Fruit fly (Drosophila melanogaster) whole organism, embryonic: ENCODE results near the gene CG34034.

Experiments used
- CG10462 ChIP-seq: fragments of 200-800 bp; sonication (Bioruptor generic); optimal IDR thresholded peaks from 2 replicates; lab custom pipeline; 2016; ENCODE audit warnings: missing biosample characterization, missing genetic modification characterization
- CG11085 ChIP-seq: fragments of 200-800 bp; sonication (Bioruptor generic); IDR thresholded peaks from 2 replicates; pipeline ENCODE4 v1.3.6; 2022; ENCODE audit warnings: missing biosample characterization, missing genetic modification characterization
- CG11723 ChIP-seq: fragments of 200-800 bp; sonication (Bioruptor generic); optimal IDR thresholded peaks from 2 replicates; lab custom pipeline; 2017; ENCODE audit warnings: missing biosample characterization, mild to moderate bottlenecking, missing genetic modification characterization
- CG1529 ChIP-seq: fragments of 200-800 bp; sonication (Bioruptor generic); optimal IDR thresholded peaks from 3 replicates; lab custom pipeline; 2018; ENCODE audit warnings: missing biosample characterization, missing genetic modification characterization
- CG1602 ChIP-seq: fragments of 200-800 bp; sonication (Bioruptor generic); optimal IDR thresholded peaks from 3 replicates; lab custom pipeline; 2016; ENCODE audit warnings: missing biosample characterization, missing genetic modification characterization
- CG16779 ChIP-seq: fragments of 200-800 bp; sonication (Bioruptor generic); IDR thresholded peaks from 2 replicates; pipeline ENCODE4 v1.3.6; 2022; ENCODE audit warnings: missing biosample characterization, missing genetic modification characterization
- CG16863 ChIP-seq: fragments of 200-800 bp; sonication (Bioruptor generic); optimal IDR thresholded peaks from 3 replicates; lab custom pipeline; 2016; ENCODE audit warnings: missing biosample characterization, missing genetic modification characterization
- CG17359 ChIP-seq: fragments of 200-800 bp; sonication (Bioruptor generic); optimal IDR thresholded peaks from 3 replicates; lab custom pipeline; 2018; ENCODE audit warnings: missing biosample characterization, mild to moderate bottlenecking, missing genetic modification characterization, moderate library complexity
- CG17361 ChIP-seq: fragments of 200-800 bp; sonication (Bioruptor generic); IDR thresholded peaks from 3 replicates; pipeline ENCODE4 v1.3.6; 2022; ENCODE audit warnings: missing biosample characterization, missing genetic modification characterization
- CG17829 ChIP-seq: fragments of 200-800 bp; optimal IDR thresholded peaks from 2 replicates; lab custom pipeline; 2019; ENCODE audit warnings: missing biosample characterization, mild to moderate bottlenecking, missing genetic modification characterization, moderate library complexity
- CG1832 ChIP-seq: fragments of 200-800 bp; sonication (Bioruptor generic); optimal IDR thresholded peaks from 2 replicates; lab custom pipeline; 2017; ENCODE audit warnings: missing biosample characterization, mild to moderate bottlenecking, missing genetic modification characterization, inconsistent platforms
- CG2678 ChIP-seq: fragments of 200-800 bp; sonication (Bioruptor generic); optimal IDR thresholded peaks from 3 replicates; lab custom pipeline; 2019; ENCODE audit warnings: missing biosample characterization, mild to moderate bottlenecking, missing genetic modification characterization, moderate library complexity
- CG34422 ChIP-seq: fragments of 200-800 bp; sonication (Bioruptor generic); IDR thresholded peaks from 3 replicates; pipeline ENCODE4 v1.3.6; 2022; ENCODE audit warnings: missing biosample characterization, missing genetic modification characterization
- CG3838 ChIP-seq: fragments of 200-800 bp; sonication (Bioruptor generic); optimal IDR thresholded peaks from 3 replicates; lab custom pipeline; 2016; ENCODE audit warnings: missing biosample characterization, missing genetic modification characterization
- CG4820 ChIP-seq: fragments of 200-800 bp; sonication (Bioruptor generic); optimal IDR thresholded peaks from 3 replicates; lab custom pipeline; 2016; ENCODE audit warnings: missing biosample characterization, missing genetic modification characterization
- CG4854 ChIP-seq: fragments of 200-800 bp; sonication (Bioruptor generic); optimal IDR thresholded peaks from 2 replicates; lab custom pipeline; 2016; ENCODE audit warnings: missing biosample characterization, missing genetic modification characterization, inconsistent platforms
- CG6254 ChIP-seq: fragments of 200-800 bp; sonication (Bioruptor generic); optimal IDR thresholded peaks from 3 replicates; lab custom pipeline; 2017; ENCODE audit warnings: mild to moderate bottlenecking, missing biosample characterization, missing genetic modification reagents, missing genetic modification characterization
- CG7357 ChIP-seq: fragments of 200-800 bp; sonication (Bioruptor generic); IDR thresholded peaks from 3 replicates; pipeline ENCODE4 v1.3.6; 2022; ENCODE audit warnings: missing biosample characterization, missing genetic modification characterization
- CG9437 ChIP-seq: fragments of 200-800 bp; sonication (Bioruptor generic); optimal IDR thresholded peaks from 2 replicates; lab custom pipeline; 2018; ENCODE audit warnings: missing biosample characterization, mild to moderate bottlenecking, missing genetic modification characterization
- CG9797 ChIP-seq: fragments of 200-800 bp; sonication (Bioruptor generic); optimal IDR thresholded peaks from 3 replicates; lab custom pipeline; 2018; ENCODE audit warnings: missing biosample characterization, mild to moderate bottlenecking, missing genetic modification characterization
- D19B ChIP-seq: fragments of 200-800 bp; sonication (Bioruptor generic); optimal IDR thresholded peaks from 2 replicates; lab custom pipeline; 2017; ENCODE audit warnings: missing biosample characterization, mild to moderate bottlenecking, missing genetic modification characterization
- Dp ChIP-seq: fragments of 200-800 bp; sonication (Bioruptor generic); optimal IDR thresholded peaks from 2 replicates; lab custom pipeline; 2018; ENCODE audit warnings: missing biosample characterization, mild to moderate bottlenecking, missing genetic modification characterization, moderate library complexity
- E2f2 ChIP-seq: fragments of 200-800 bp; sonication (Bioruptor generic); IDR thresholded peaks from 2 replicates; pipeline ENCODE4 v1.3.6; 2022; ENCODE audit warnings: missing biosample characterization, missing genetic modification characterization
- Ets65A ChIP-seq: fragments of 200-800 bp; sonication (Bioruptor generic); peaks from one replicate; lab custom pipeline; 2016; ENCODE audit warnings: missing biosample characterization, missing genetic modification characterization
- Fer3 ChIP-seq: fragments of 200-800 bp; sonication (Bioruptor generic); optimal IDR thresholded peaks from 2 replicates; lab custom pipeline; 2018; ENCODE audit warnings: missing biosample characterization, mild to moderate bottlenecking, missing genetic modification characterization, moderate library complexity
- HLH3B ChIP-seq: fragments of 200-800 bp; sonication (Bioruptor generic); IDR thresholded peaks from 2 replicates; pipeline ENCODE4 v1.3.6; 2022; ENCODE audit warnings: missing biosample characterization, missing genetic modification characterization
- HLH54F ChIP-seq: fragments of 200-800 bp; sonication (Bioruptor generic); optimal IDR thresholded peaks from 3 replicates; lab custom pipeline; 2016; ENCODE audit warnings: missing biosample characterization, missing genetic modification characterization
- Hsf ChIP-seq: fragments of 200-800 bp; sonication (Bioruptor generic); optimal IDR thresholded peaks from 3 replicates; lab custom pipeline; 2016; ENCODE audit warnings: missing biosample characterization, missing genetic modification characterization
- Sox100B ChIP-seq: fragments of 200-800 bp; sonication (Bioruptor generic); optimal IDR thresholded peaks from 3 replicates; lab custom pipeline; 2018; ENCODE audit warnings: missing biosample characterization, mild to moderate bottlenecking, missing genetic modification characterization
- Taf1 ChIP-seq: fragments of 200-800 bp; sonication (Bioruptor generic); IDR thresholded peaks from 2 replicates; pipeline ENCODE4 v1.3.6; 2022; ENCODE audit warnings: missing biosample characterization, missing genetic modification characterization
- Trl ChIP-seq, 3 experiments: fragments of >200 bp in 2 of 3; fragments of 200-800 bp in 1 of 3; sonication (Bioruptor generic) in 1 of 3; optimal IDR thresholded peaks; 2 replicates in 1 of 3; 3 replicates in 2 of 3; lab custom pipeline; 2016 to 2017; ENCODE audit warnings: missing biosample characterization in 1 of 3, missing genetic modification characterization in 1 of 3
- Xbp1 ChIP-seq: fragments of 200-800 bp; sonication (Bioruptor generic); optimal IDR thresholded peaks from 3 replicates; lab custom pipeline; 2016; ENCODE audit warnings: missing biosample characterization, mild to moderate bottlenecking, missing genetic modification characterization
- aop ChIP-seq: fragments of 200-800 bp; sonication (Bioruptor generic); IDR thresholded peaks from 2 replicates; pipeline ENCODE4 v1.3.6; 2022; ENCODE audit warnings: missing biosample characterization, missing genetic modification characterization
- bcd ChIP-seq: fragments of 200-800 bp; sonication (Bioruptor generic); optimal IDR thresholded peaks from 2 replicates; lab custom pipeline; 2017; ENCODE audit warnings: missing biosample characterization, mild to moderate bottlenecking, missing genetic modification characterization
- bsh ChIP-seq, 2 experiments: fragments of 200-800 bp; sonication (Bioruptor generic); optimal IDR thresholded peaks; 2 replicates each; lab custom pipeline; 2017 to 2018; ENCODE audit warnings: mild to moderate bottlenecking in 2 of 2, missing biosample characterization in 2 of 2, missing genetic modification characterization in 2 of 2, moderate library complexity in 1 of 2
- crp ChIP-seq, 2 experiments: fragments of 200-800 bp; sonication (Bioruptor generic); optimal IDR thresholded peaks; 2 replicates in 1 of 2; 3 replicates in 1 of 2; lab custom pipeline; 2017; ENCODE audit warnings: missing biosample characterization in 2 of 2, missing genetic modification characterization in 2 of 2, mild to moderate bottlenecking in 1 of 2, moderate library complexity in 1 of 2
- lola ChIP-seq, 3 experiments: fragments of >200 bp in 2 of 3; fragments of 200-800 bp in 1 of 3; sonication (Bioruptor generic) in 1 of 3; optimal IDR thresholded peaks; 2 replicates each; lab custom pipeline; 2017 to 2019; ENCODE audit warnings: missing biosample characterization in 3 of 3, missing genetic modification characterization in 3 of 3, mild to moderate bottlenecking in 1 of 3, moderate library complexity in 1 of 3
- nau ChIP-seq: fragments of 200-800 bp; sonication (Bioruptor generic); optimal IDR thresholded peaks from 3 replicates; lab custom pipeline; 2017; ENCODE audit warnings: missing biosample characterization, mild to moderate bottlenecking, missing genetic modification characterization, missing genetic modification reagents
- salm ChIP-seq: fragments of 200-800 bp; sonication (Bioruptor generic); optimal IDR thresholded peaks from 2 replicates; lab custom pipeline; 2018; ENCODE audit warnings: missing biosample characterization, mild to moderate bottlenecking, missing genetic modification characterization
- slbo ChIP-seq: fragments of 200-800 bp; sonication (Bioruptor generic); IDR thresholded peaks from 2 replicates; pipeline ENCODE4 v1.3.6; 2022; ENCODE audit warnings: missing biosample characterization, missing genetic modification characterization
- sna ChIP-seq: fragments of 200-800 bp; sonication (Bioruptor generic); IDR thresholded peaks from 2 replicates; pipeline ENCODE4 v1.3.6; 2022; ENCODE audit warnings: missing biosample characterization, missing genetic modification characterization; ENCODE audit not compliant: partially characterized antibody
- zfh2 ChIP-seq: fragments of 200-800 bp; sonication (Bioruptor generic); optimal IDR thresholded peaks from 2 replicates; lab custom pipeline; 2016; ENCODE audit warnings: missing biosample characterization, missing genetic modification characterization

Gene CG34034

DNA sequence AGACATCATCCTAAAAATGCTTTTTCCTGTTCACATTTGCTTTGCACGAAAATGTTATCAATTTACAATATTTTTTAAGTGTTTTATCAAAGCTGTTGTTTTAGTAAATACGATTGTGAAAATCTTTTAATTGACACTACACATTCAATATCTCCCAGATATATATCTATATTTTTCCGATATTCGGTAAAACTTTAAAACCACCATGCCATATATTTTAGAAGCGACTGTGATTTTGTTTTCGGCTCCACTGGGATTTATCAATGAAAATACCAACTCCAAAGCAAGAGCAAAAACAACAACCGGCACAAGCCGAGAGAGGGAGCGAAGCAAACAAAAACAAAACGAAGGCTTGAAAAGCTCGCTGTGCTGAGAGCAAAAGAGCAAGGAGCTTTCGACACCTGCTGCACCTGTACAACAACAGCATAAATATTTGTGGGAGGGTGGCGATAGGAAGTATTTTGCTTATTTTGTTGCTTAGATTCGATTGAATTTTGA lies 18.9 kb downstream of the CG34034 start (continued):
- TF ChIP-seq Ets65A (GFP tag; lab: Kevin White, UChicago), result no peak
- TF ChIP-seq Taf1, result no peak
- TF ChIP-seq CG34422 (GFP tag; lab: Robert Waterston, UW), result no peak
- peak; percentile 57 for TF ChIP-seq CG17359 (tag; lab: Kevin White, UChicago)
- 0 out of 2 replicates have a peak, but pooled peaks have one; percentile 24 for TF ChIP-seq CG16779 (GFP tag; lab: Robert Waterston, UW)
- no peak for TF ChIP-seq CG7357 (GFP tag; lab: Robert Waterston, UW)
- peak; percentile 31 for TF ChIP-seq salm (tag; lab: Kevin White, UChicago)
- peak; percentile 42 to 69 for TF ChIP-seq bsh (GFP tag; optimal IDR thresholded peaks at IDR 0.05; lab: Kevin White, UChicago)
- no peak for TF ChIP-seq CG6254 (GFP tag; lab: Kevin White, UChicago)
- TF ChIP-seq Hsf (GFP tag; lab: Kevin White, UChicago), result peak; percentile 23
- TF ChIP-seq Fer3 (tag; lab: Kevin White, UChicago), result peak; percentile 28
- TF ChIP-seq CG17829 (tag; lab: Kevin White, UChicago), result no peak
- peak; percentile 34 for TF ChIP-seq zfh2 (GFP tag; lab: Kevin White, UChicago)
- TF ChIP-seq E2f2 (GFP tag; lab: Robert Waterston, UW), result 0 out of 2 replicates have a peak, but pooled peaks have one; percentile 10
- TF ChIP-seq Trl (optimal IDR thresholded peaks at IDR 0.05; lab: Kevin White, UChicago), result peak; percentile 59 to 73
- peak; percentile 27 for TF ChIP-seq Trl (GFP tag; optimal IDR thresholded peaks at IDR 0.05; lab: Kevin White, UChicago)
- TF ChIP-seq CG1602 (GFP tag; lab: Kevin White, UChicago), result peak; percentile 4
- TF ChIP-seq CG1832 (GFP tag; lab: Kevin White, UChicago), result no peak
- peak; percentile 30 for TF ChIP-seq CG16863
- TF ChIP-seq Dp (GFP tag; lab: Kevin White, UChicago), result no peak
- no peak for TF ChIP-seq CG3838
- TF ChIP-seq Xbp1 (GFP tag; lab: Kevin White, UChicago), result peak; percentile 44
- TF ChIP-seq lola (GFP tag; optimal IDR thresholded peaks at IDR 0.05; lab: Kevin White, UChicago), result peak in 1 of 3 experiments; percentile 20
- no peak for TF ChIP-seq CG11085 (GFP tag; lab: Robert Waterston, UW)
- peak; percentile 27 for TF ChIP-seq CG4854 (GFP tag; lab: Kevin White, UChicago)
- TF ChIP-seq aop (GFP tag; lab: Robert Waterston, UW), result no peak
- TF ChIP-seq D19B (GFP tag; lab: Kevin White, UChicago), result peak; percentile 1
- TF ChIP-seq CG17361 (GFP tag; lab: Robert Waterston, UW), result peak; percentile 68; the same call in 2 of the 3 replicates
- peak; percentile 54 for TF ChIP-seq nau (GFP tag; lab: Kevin White, UChicago)
- TF ChIP-seq CG11723, result peak; percentile 12
- TF ChIP-seq slbo (GFP tag; lab: Robert Waterston, UW), result no peak; the same call in 1 of the 2 replicates
- TF ChIP-seq sna (GFP tag; lab: Robert Waterston, UW), result no peak
- peak; percentile 49 for TF ChIP-seq bcd (GFP tag; lab: Kevin White, UChicago)
- TF ChIP-seq CG1529 (GFP tag; lab: Kevin White, UChicago), result peak; percentile 9
- peak; percentile 66 for TF ChIP-seq CG2678 (tag; lab: Kevin White, UChicago)
- TF ChIP-seq CG4820 (GFP tag; lab: Kevin White, UChicago), result no peak
- TF ChIP-seq CG9797 (GFP tag; lab: Kevin White, UChicago), result no peak
- TF ChIP-seq HLH54F (GFP tag; lab: Kevin White, UChicago), result peak; percentile 13
- peak; percentile 53 for TF ChIP-seq Sox100B (GFP tag; lab: Kevin White, UChicago)
- peak; percentile 49; the same call in 1 of the 2 replicates for TF ChIP-seq HLH3B (GFP tag; lab: Robert Waterston, UW)
- TF ChIP-seq crp (GFP tag; optimal IDR thresholded peaks at IDR 0.05; lab: Kevin White, UChicago), result peak in 1 of 2 experiments; percentile 30
- peak; percentile 3 for TF ChIP-seq CG10462
- peak; percentile 45 for TF ChIP-seq CG9437 (GFP tag; lab: Kevin White, UChicago)
